Worm (Caenorhabditis elegans) whole organism, midembryonic: ENCODE results near the gene B0564.2.
A peak's percentile ranks its signal among the peaks of the same experiment; 100 is the strongest.

Source experiments
- T22C8.4 ChIP-seq: fragments of 200-800 bp; sonication (Bioruptor generic); IDR thresholded peaks from 2 replicates; pipeline ENCODE4 v1.3.6; 2022; ENCODE audit warnings: missing genetic modification characterization, missing compliant biosample characterization
- cog-1 ChIP-seq: sonication (generic microtip); optimal IDR thresholded peaks from 2 replicates; lab custom pipeline; 2016; ENCODE audit warnings: missing genetic modification characterization, missing compliant biosample characterization
- flt-1 ChIP-seq: fragments of 200-800 bp; sonication (Bioruptor generic); IDR thresholded peaks from 2 replicates; pipeline ENCODE4 v1.3.6; 2022; ENCODE audit warnings: missing genetic modification characterization, missing compliant biosample characterization
- klf-2 ChIP-seq: fragments of 200-800 bp; sonication (Bioruptor generic); conservative IDR thresholded peaks from 2 replicates; pipeline ENCODE4 v1.3.6; 2022; ENCODE audit warnings: missing genetic modification reagents, missing genetic modification characterization, missing compliant biosample characterization
- med-1 ChIP-seq: sonication (generic microtip); optimal IDR thresholded peaks from 2 replicates; lab custom pipeline; 2017; ENCODE audit warnings: missing genetic modification characterization, mild to moderate bottlenecking, missing compliant biosample characterization, antibody characterized with exemption, missing genetic modification reagents; ENCODE audit not compliant: insufficient read depth
- ref-1 ChIP-seq: fragments of 200-800 bp; sonication (Bioruptor generic); conservative IDR thresholded peaks from 2 replicates; pipeline ENCODE4 v1.3.6; 2022; ENCODE audit warnings: missing genetic modification reagents, missing genetic modification characterization, missing compliant biosample characterization
- tab-1 ChIP-seq: fragments of 200-800 bp; sonication (Bioruptor generic); IDR thresholded peaks from 2 replicates; pipeline ENCODE4 v1.3.6; 2022; ENCODE audit warnings: missing genetic modification characterization, missing compliant biosample characterization
- ztf-23 ChIP-seq: fragments of 200-800 bp; sonication (Bioruptor generic); IDR thresholded peaks from 2 replicates; pipeline ENCODE4 v1.3.6; 2022; ENCODE audit warnings: missing genetic modification reagents, missing genetic modification characterization, missing compliant biosample characterization
- ztf-29 ChIP-seq: fragments of 200-800 bp; sonication (Bioruptor generic); IDR thresholded peaks from 2 replicates; pipeline ENCODE4 v1.3.6; 2022; ENCODE audit warnings: missing genetic modification reagents, missing genetic modification characterization, missing compliant biosample characterization

B0564.2 gene

ce11 chrIV:13078342-13078741 is 29.1 kb upstream of the B0564.2 start:
- TF ChIP-seq T22C8.4 (GFP tag; lab: Robert Waterston, UW), result no peak
- no peak for TF ChIP-seq ref-1 (GFP tag; lab: Robert Waterston, UW)
- no peak for TF ChIP-seq cog-1 (tag; lab: Kevin White, UChicago)
- TF ChIP-seq klf-2, result no peak
- no peak for TF ChIP-seq ztf-23
- no peak for TF ChIP-seq tab-1
- no peak for TF ChIP-seq flt-1
- no peak for TF ChIP-seq med-1
- no peak for TF ChIP-seq ztf-29

- TF ChIP-seq ref-1 (GFP tag; lab: Robert Waterston, UW) (no peak), tab-1 (no peak), cog-1 (tag; lab: Kevin White, UChicago) (no peak), med-1 (no peak), klf-2 (no peak), T22C8.4 (GFP tag; lab: Robert Waterston, UW) (no peak), ztf-23 (no peak), flt-1 (no peak), ztf-29 (no peak)
Measured at ce11 chrIV:13079119-13079518, 28.3 kb upstream of the B0564.2 start, which contains the start of gene C39E9.8. C39E9.8 (plus strand) TSS chrIV:13079446.

ce11 chrIV:13080185-13080584 is 27.3 kb upstream of the B0564.2 start:
- no peak for TF ChIP-seq flt-1
- no peak for TF ChIP-seq klf-2
- TF ChIP-seq T22C8.4 (GFP tag; lab: Robert Waterston, UW), result no peak
- no peak for TF ChIP-seq ztf-23
- TF ChIP-seq ztf-29, result no peak
- no peak for TF ChIP-seq ref-1 (GFP tag; lab: Robert Waterston, UW)
- TF ChIP-seq med-1, result no peak
- TF ChIP-seq cog-1 (tag; lab: Kevin White, UChicago), result no peak
- TF ChIP-seq tab-1, result no peak

DNA sequence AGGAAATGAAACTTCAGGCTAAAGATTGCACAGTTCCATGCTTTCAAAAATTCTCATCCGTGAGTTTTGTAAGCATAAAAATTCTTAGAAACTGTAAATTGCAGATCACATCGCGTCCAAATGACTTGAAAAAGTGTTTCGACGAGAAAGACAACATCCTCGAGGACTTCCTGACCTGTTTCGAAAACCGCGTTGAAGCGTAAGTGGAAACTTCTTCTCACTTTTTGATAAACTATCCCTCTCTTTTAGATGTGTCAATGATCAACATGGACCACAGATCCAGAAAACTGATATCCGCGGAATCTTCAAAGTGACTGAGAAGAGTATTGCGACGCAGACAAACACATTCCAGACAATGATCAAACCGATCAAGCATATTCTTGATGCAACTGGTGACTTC is 26.6 kb upstream of the B0564.2 start:
- TF ChIP-seq klf-2 (no peak), flt-1 (no peak), ztf-23 (no peak), ref-1 (GFP tag; lab: Robert Waterston, UW) (no peak), ztf-29 (no peak), tab-1 (no peak)

DNA sequence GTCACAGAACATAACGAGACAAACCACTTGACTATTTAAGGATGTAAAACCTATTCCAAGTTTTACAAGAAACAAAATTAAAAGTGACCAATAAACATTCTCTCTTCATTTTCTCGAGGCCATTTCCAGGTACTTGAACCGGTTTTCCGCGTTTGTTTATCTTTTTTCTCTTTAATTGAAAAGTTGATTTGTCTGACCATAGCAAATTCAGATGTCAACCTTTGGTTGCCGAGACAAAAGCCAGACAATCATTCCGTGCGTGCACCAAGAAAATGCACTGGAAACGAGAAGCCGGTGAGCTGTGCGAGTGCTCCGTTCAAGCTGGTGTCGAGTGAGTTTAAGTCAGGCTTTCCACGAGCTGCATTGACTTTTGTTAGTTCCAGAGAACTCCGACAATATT is 25.4 kb upstream of the B0564.2 start:
- no peak for TF ChIP-seq tab-1

- TF ChIP-seq T22C8.4 (GFP tag; lab: Robert Waterston, UW), result no peak
- no peak for TF ChIP-seq ztf-29
- TF ChIP-seq ztf-23, result no peak
- TF ChIP-seq flt-1, result no peak
- no peak for TF ChIP-seq cog-1 (tag; lab: Kevin White, UChicago)
- no peak for TF ChIP-seq ref-1 (GFP tag; lab: Robert Waterston, UW)
- TF ChIP-seq klf-2, result no peak
- no peak for TF ChIP-seq med-1
- no peak for TF ChIP-seq tab-1
Measured at ce11 chrIV:13082836-13083763, 24.4 kb upstream of the B0564.2 start.

- no peak for TF ChIP-seq klf-2
- no peak for TF ChIP-seq ztf-29
- TF ChIP-seq T22C8.4 (GFP tag; lab: Robert Waterston, UW), result no peak
- no peak for TF ChIP-seq cog-1 (tag; lab: Kevin White, UChicago)
Measured at ce11 chrIV:13085675-13086074, 21.8 kb upstream of the B0564.2 start.

DNA sequence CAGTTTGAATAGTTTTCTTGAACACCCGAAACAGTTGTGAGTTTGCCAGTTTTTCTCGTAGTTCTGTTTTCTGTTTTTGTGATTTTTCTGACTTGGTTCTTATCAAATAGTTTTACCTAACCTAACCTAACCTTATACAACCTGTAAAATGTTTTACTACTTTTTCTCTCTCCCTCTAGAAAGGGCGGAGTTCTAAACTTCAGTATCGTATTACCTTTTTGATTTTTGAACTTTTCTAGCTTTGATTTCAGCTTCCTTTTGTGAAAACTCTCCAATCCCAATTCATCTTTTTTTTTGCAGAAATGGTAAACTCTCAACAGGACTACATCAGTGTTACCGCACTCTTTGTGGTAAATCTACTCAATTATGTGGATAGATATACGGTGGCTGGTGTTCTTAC is 20.8 kb upstream of the B0564.2 start, which contains the start of gene spin-2:
spin-2 (plus strand) TSS at position 301 of the 400 bp plus-strand sequence.
- TF ChIP-seq flt-1 (no peak), ztf-29 (no peak), cog-1 (tag; lab: Kevin White, UChicago) (no peak), klf-2 (no peak), ztf-23 (no peak), med-1 (no peak), tab-1 (no peak), ref-1 (GFP tag; lab: Robert Waterston, UW) (no peak), T22C8.4 (GFP tag; lab: Robert Waterston, UW) (no peak)

ce11 chrIV:13089671-13090242 is 17.7 kb upstream of the B0564.2 start:
- TF ChIP-seq ztf-23 (no peak), tab-1 (0 out of 2 replicates have a peak, but pooled peaks have one; percentile 47)

DNA sequence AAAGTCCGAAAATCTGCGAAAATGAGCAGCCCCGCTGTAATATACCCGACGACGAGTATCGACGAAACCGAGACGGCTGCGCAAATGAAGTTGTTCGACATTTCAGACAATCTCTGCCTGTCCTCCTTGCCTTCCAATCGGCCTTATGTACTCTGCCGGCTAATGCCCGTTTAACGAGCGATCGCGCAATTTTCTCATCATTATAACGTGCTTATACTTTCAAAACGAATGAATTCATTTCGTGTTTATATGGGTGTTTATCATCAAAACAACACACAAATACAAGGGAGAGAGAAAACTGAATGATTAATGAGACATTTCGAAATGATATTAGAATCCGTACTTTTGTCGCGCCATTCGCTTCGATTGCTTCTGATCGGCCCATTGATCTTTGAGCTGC is 16.5 kb upstream of the B0564.2 start, which contains the start of gene col-132:
col-132 (minus strand) TSS at position 101 of the 400 bp plus-strand sequence.
- TF ChIP-seq klf-2, result no peak
- TF ChIP-seq flt-1, result no peak
- TF ChIP-seq ztf-23, result no peak
- no peak for TF ChIP-seq cog-1 (tag; lab: Kevin White, UChicago)
- TF ChIP-seq T22C8.4 (GFP tag; lab: Robert Waterston, UW), result no peak
- TF ChIP-seq med-1, result no peak
- TF ChIP-seq ref-1 (GFP tag; lab: Robert Waterston, UW), result no peak
- TF ChIP-seq ztf-29, result no peak
- no peak for TF ChIP-seq tab-1

DNA sequence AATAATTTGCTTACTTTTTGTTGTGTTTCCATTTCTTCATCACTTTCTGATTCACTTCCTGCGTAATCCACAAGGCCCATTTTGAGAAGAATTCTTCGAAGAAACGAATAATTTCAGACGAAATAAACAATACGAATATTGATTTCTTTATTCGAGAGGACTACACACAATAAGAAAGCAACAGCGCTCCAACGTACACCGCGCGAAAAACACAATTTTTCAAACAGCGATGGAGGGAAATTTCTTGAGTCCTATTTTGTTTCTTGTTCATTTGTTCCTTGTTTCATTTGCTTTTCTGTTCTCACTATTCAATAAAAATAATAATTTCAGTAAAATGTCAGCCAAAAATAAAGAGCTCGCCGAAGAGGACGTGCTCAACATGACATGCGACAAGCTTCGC is 13.8 kb upstream of the B0564.2 start, which contains the start of the genes prcc-1 and C39E9.12:
prcc-1 (minus strand) TSS at position 119 of the 400 bp plus-strand sequence.
C39E9.12 (plus strand) TSS at position 331 of the 400 bp plus-strand sequence.
- TF ChIP-seq ref-1 (GFP tag; lab: Robert Waterston, UW), result no peak
- peak; percentile 75 for TF ChIP-seq T22C8.4 (GFP tag; lab: Robert Waterston, UW)
